Worm (Caenorhabditis elegans) whole organism, mixed stage, embryonic: ENCODE results near the gene srab-21.

ENCODE experiments used
- M03D4.4 ChIP-seq: sonication (generic microtip); optimal IDR thresholded peaks from 2 replicates; lab custom pipeline; 2017; ENCODE audit warnings: mild to moderate bottlenecking, missing genetic modification characterization, missing compliant biosample characterization
- blmp-1 ChIP-seq: fragments of 150-350 bp; optimal IDR thresholded peaks from 2 replicates; lab custom pipeline; 2014; ENCODE audit warnings: missing biosample characterization, missing genetic modification characterization
- ceh-43 ChIP-seq: fragments of 200-800 bp; sonication (Bioruptor generic); optimal IDR thresholded peaks from 2 replicates; lab custom pipeline; 2018; ENCODE audit warnings: mild to moderate bottlenecking, missing genetic modification characterization, moderate library complexity, missing compliant biosample characterization
- ceh-83 ChIP-seq: fragments of 200-800 bp; sonication (Bioruptor generic); optimal IDR thresholded peaks from 2 replicates; lab custom pipeline; 2018; ENCODE audit warnings: mild to moderate bottlenecking, missing genetic modification characterization, missing compliant biosample characterization
- ces-1 ChIP-seq: fragments of 150-350 bp; optimal IDR thresholded peaks from 2 replicates; lab custom pipeline; 2014; ENCODE audit warnings: missing biosample characterization, missing genetic modification reagents, missing genetic modification characterization
- cnd-1 ChIP-seq: fragments of 200-800 bp; sonication (Bioruptor generic); optimal IDR thresholded peaks from 2 replicates; lab custom pipeline; 2018; ENCODE audit warnings: mild to moderate bottlenecking, missing genetic modification characterization, missing compliant biosample characterization
- elt-1 ChIP-seq: sonication (generic microtip); optimal IDR thresholded peaks from 2 replicates; lab custom pipeline; 2017; ENCODE audit warnings: missing genetic modification characterization, mild to moderate bottlenecking, missing compliant biosample characterization, antibody characterized with exemption, moderate library complexity, borderline replicate concordance; ENCODE audit not compliant: insufficient read depth
- flh-1 ChIP-seq: fragments of 200-800 bp; sonication (Bioruptor generic); optimal IDR thresholded peaks from 2 replicates; lab custom pipeline; 2018; ENCODE audit warnings: mild to moderate bottlenecking, missing genetic modification characterization, moderate library complexity, missing compliant biosample characterization
- ham-2 ChIP-seq: fragments of 200-800 bp; sonication (Bioruptor generic); optimal IDR thresholded peaks from 2 replicates; lab custom pipeline; 2018; ENCODE audit warnings: mild to moderate bottlenecking, missing genetic modification characterization, missing compliant biosample characterization
- hlh-1 ChIP-seq: fragments of 150-350 bp; optimal IDR thresholded peaks from 2 replicates; lab custom pipeline; 2014; ENCODE audit warnings: missing biosample characterization, missing genetic modification reagents, missing genetic modification characterization
- lin-13 ChIP-seq: fragments of 150-350 bp; optimal IDR thresholded peaks from 2 replicates; lab custom pipeline; 2014; ENCODE audit warnings: missing biosample characterization, missing genetic modification characterization
- lin-32 ChIP-seq: fragments of 200-800 bp; sonication (Bioruptor generic); optimal IDR thresholded peaks from 2 replicates; lab custom pipeline; 2018; ENCODE audit warnings: mild to moderate bottlenecking, missing genetic modification characterization, missing compliant biosample characterization
- mab-5 ChIP-seq: fragments of 150-350 bp; optimal IDR thresholded peaks from 2 replicates; lab custom pipeline; 2014; ENCODE audit warnings: missing biosample characterization, missing genetic modification characterization
- mls-2 ChIP-seq: sonication (generic microtip); optimal IDR thresholded peaks from 2 replicates; lab custom pipeline; 2016; ENCODE audit warnings: mild to moderate bottlenecking, missing genetic modification characterization, moderate library complexity, missing compliant biosample characterization
- nhr-2 ChIP-seq: fragments of 150-350 bp; optimal IDR thresholded peaks from 2 replicates; lab custom pipeline; 2014; ENCODE audit warnings: missing biosample characterization, missing genetic modification characterization
- nhr-28 ChIP-seq: fragments of 150-350 bp; optimal IDR thresholded peaks from 2 replicates; lab custom pipeline; 2014; ENCODE audit warnings: missing biosample characterization, missing genetic modification characterization
- nhr-76 ChIP-seq: sonication (generic microtip); optimal IDR thresholded peaks from 2 replicates; lab custom pipeline; 2017; ENCODE audit warnings: missing biosample characterization, missing genetic modification characterization
- sptf-1 ChIP-seq: sonication (generic microtip); optimal IDR thresholded peaks from 2 replicates; lab custom pipeline; 2017; ENCODE audit warnings: mild to moderate bottlenecking, missing genetic modification characterization, moderate library complexity, missing compliant biosample characterization
- unc-39 ChIP-seq: fragments of 150-350 bp; optimal IDR thresholded peaks from 2 replicates; lab custom pipeline; 2014; ENCODE audit warnings: missing biosample characterization, missing genetic modification characterization
- zip-8 ChIP-seq: fragments of 150-350 bp; optimal IDR thresholded peaks from 2 replicates; lab custom pipeline; 2014; ENCODE audit warnings: missing biosample characterization, missing genetic modification characterization
- ztf-11 ChIP-seq: fragments of 150-350 bp; optimal IDR thresholded peaks from 2 replicates; lab custom pipeline; 2014; ENCODE audit warnings: missing biosample characterization, missing genetic modification characterization

srab-21 gene

DNA sequence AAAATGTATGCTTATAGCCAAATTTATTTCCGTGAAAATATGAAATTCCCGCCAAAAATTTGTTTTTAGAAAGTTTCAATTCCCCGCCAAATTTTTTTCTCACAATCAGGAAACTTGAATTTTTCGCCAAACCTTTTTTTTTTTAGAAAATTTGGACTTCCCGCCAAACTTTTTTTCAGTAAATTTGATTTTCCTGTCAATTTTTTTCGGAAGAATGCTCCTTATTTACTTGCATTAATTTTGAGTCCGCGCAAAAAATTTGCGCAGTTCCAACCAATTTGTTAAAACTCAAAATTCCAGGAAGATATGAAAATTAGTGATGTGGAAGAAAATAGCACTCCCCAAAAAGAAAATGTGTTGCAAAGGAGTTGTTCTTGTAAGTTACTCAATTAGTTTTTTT, 35.7 kb upstream of the srab-21 start, which contains the start of gene slc-28.2:
TSS of gene slc-28.2 (plus strand) at position 301 of the 400 bp plus-strand sequence.
- TF ChIP-seq blmp-1 (tag; lab: Kevin White, UChicago) (no peak), nhr-2 (tag; lab: Kevin White, UChicago) (no peak), nhr-28 (tag; lab: Kevin White, UChicago) (no peak), zip-8 (tag; lab: Kevin White, UChicago) (no peak), lin-13 (no peak), sptf-1 (tag; lab: Kevin White, UChicago) (no peak), ham-2 (no peak), hlh-1 (tag; lab: Kevin White, UChicago) (no peak), ceh-43 (no peak), mab-5 (tag; lab: Kevin White, UChicago) (no peak), elt-1 (no peak)
- TF ChIP-seq, all 35 proteins: peak for 0

DNA sequence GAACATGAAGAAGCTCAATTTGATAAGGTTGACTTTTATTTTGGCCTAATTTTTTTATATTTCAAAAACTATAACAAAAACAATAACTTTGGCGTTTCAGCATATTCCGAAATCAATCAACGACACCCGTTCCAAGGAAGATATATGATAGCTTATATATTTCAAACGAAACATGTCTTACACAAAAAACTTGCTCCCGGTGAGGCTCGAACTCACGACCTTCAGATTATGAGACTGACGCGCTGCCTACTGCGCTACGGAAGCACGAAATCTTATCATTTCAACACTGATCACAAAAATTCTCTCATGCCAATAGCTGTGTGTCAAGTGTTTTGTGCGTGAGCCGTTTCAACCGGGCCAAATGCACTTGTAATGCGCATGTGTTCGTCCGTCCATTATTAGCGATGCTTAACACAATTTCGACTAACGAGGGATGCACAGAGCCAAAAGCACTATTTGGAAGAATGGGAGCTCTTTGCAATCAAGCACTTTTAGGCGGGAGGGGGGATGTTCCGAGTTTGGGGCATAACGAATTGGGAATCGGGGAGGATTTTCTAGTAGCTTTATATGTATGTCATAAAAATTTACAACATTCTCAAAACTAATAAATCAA, 31.0 kb upstream of the srab-21 start:
- TF ChIP-seq nhr-28 (tag; lab: Kevin White, UChicago) (no peak), ces-1 (GFP tag; lab: Kevin White, UChicago) (peak; percentile 93)

DNA sequence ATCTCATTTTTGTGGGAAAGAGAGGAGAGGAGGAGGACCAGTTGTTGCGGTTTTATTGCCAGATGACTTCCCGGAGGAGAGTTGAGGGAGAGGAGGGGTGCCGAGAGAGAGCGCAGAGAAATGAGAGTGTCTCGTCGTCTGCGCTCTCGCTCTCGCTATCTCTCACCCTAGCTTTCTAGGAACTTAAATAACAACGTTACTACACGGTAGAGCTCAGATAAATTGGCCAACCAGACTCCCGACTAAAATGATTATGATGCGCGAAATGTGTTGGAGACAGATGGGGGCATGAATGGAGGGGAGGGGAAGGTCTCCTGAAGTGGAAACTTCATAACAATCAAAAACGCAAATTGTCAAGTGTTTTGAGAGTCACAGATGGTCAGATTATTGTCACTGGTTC, 30.4 kb upstream of the srab-21 start:
- TF ChIP-seq hlh-1 (tag; lab: Kevin White, UChicago) (peak; percentile 76), ces-1 (GFP tag; lab: Kevin White, UChicago) (peak; percentile 93), lin-13 (peak; percentile 32), unc-39 (tag; lab: Kevin White, UChicago) (no peak), lin-32 (no peak), ztf-11 (tag; lab: Kevin White, UChicago) (no peak), mls-2 (tag; lab: Kevin White, UChicago) (no peak), cnd-1 (tag; lab: Kevin White, UChicago) (peak; percentile 44), ceh-83 (GFP tag; lab: Kevin White, UChicago) (no peak)

DNA sequence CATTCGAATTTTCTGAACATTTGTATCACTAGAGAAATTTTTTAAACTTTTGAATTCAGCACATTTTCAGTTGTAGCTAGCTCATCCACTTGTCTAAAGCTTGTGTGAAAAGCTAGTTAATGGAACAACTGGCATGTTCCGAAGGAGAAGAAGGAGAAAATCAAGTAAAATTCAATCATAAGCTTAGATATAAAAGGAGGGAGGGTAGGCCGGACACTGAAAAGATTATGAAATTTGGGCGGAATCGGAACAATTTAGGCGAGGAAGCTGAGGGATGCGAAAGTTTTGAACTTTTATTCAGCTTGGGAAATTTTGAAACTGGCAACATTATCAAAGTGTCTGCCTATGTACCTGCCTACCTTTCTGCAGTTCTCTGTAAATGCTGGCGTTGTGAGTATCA, 28.2 kb upstream of the srab-21 start:
- TF ChIP-seq ces-1 (GFP tag; lab: Kevin White, UChicago) (peak; percentile 94), flh-1 (GFP tag; lab: Kevin White, UChicago) (no peak)

DNA sequence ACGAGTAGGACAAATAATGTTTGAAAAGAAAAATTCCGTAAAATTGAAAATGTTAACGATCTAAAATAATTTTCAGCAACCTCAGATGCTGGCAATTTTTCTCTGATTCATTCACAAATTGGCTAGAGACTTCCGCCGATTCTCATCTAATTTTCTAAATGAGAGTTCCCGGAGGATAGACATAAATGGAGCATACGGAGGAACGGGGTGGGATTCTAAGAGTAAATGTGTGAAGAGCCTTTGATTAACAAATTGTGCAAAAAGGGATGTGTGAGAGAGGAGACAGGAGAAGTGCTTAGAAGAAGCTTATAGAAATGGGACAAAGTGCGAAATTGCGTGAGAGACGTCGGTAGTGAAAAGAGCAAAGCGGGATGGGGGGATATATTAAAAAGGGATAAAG, 27.4 kb upstream of the srab-21 start:
- TF ChIP-seq ces-1 (GFP tag; lab: Kevin White, UChicago) (peak; percentile 92), zip-8 (tag; lab: Kevin White, UChicago) (no peak)
- TF ChIP-seq, all 35 proteins: peak for 1

DNA sequence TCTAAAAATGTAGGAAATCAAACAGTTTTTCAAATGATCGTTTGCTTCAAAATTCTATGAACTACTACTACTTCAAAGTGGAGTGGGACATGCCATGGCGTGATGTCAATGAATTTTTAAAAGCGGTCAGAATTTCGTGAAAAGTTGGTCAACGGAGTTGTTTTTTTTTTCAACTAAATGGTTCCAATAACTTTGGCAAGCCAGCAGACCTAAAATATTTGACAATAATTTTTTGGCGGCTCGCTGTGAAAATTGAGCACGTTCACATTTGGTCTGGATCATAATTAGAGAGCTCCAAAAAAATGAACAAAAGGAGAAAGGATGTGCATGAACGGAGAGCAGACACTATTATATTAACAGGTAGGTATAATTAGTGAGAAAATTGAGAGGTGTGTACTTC, 26.1 kb upstream of the srab-21 start:
- TF ChIP-seq sptf-1 (tag; lab: Kevin White, UChicago) (peak; percentile 7), nhr-76 (no peak)
- TF ChIP-seq, all 35 proteins: peak for 1

DNA sequence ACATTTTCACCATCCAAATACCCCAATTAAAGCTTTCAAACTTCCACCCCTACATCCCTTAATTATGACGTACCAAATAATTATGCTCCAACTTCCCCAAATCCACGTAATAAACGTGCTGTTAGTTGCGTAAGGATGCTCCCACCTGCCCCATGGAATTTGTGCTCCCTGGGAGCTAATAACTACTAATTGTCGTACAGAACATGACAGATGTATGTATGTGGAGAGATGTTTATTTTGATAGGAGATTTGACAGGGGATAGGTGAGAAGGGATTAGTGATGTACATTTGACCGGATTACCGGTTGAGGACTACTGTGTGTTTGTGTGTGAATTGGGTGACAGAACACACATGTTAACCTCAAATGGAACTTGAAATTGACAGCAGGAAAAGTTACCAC, 25.6 kb upstream of the srab-21 start:
- TF ChIP-seq zip-8 (tag; lab: Kevin White, UChicago) (peak; percentile 62), ham-2 (no peak), ceh-43 (peak; percentile 43), elt-1 (no peak), ceh-83 (GFP tag; lab: Kevin White, UChicago) (no peak), nhr-2 (tag; lab: Kevin White, UChicago) (peak; percentile 92), cnd-1 (tag; lab: Kevin White, UChicago) (peak; percentile 65), nhr-76 (no peak), mls-2 (tag; lab: Kevin White, UChicago) (no peak), hlh-1 (tag; lab: Kevin White, UChicago) (no peak), sptf-1 (tag; lab: Kevin White, UChicago) (peak; percentile 58)

DNA sequence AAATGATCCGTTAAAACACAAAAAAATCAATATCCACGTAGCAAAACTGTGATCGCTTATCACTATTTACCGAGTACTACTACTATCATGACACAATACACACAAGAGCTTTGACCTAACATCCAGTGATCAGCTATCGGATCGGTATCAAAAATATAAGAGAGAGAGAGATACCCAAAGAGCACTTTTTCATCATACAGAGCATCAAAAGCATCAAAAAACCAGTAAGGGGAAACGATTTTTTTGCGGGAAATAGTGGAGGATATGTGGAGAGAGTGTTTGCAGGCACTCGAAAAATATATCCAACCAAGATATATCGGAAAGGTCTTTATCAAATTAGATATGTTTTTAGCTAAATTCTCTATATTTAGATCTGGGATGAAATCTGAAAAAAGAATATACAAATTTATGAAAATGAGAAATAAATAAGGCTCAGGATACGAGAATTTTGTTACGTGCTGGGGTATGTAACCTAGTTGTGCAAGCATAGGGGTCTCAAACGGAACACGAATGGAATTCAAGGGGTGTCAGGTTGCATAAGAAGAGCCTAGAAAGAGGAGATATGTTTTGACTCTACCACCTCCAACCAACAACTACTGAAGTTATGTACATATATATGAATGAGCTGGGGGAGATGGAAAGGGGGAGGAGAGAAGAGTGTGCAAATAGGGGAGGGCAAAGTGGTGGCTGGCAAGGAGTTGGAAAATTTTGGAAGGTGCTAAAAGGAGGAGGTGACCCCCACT, 21.0 kb upstream of the srab-21 start:
- peak; percentile 22 for TF ChIP-seq mls-2 (tag; lab: Kevin White, UChicago)
- no peak for TF ChIP-seq ztf-11 (tag; lab: Kevin White, UChicago)
- peak; percentile 25 for TF ChIP-seq M03D4.4 (tag; lab: Kevin White, UChicago)
